Worm (Caenorhabditis elegans) whole organism, dauer: Measurements from ENCODE around the gene coq-2.

Experiments
- unc-62 ChIP-seq: sonication (generic microtip); optimal IDR thresholded peaks from 2 replicates; lab custom pipeline; 2017; ENCODE audit warnings: missing biosample characterization, missing genetic modification reagents, missing genetic modification characterization

Gene coq-2

DNA sequence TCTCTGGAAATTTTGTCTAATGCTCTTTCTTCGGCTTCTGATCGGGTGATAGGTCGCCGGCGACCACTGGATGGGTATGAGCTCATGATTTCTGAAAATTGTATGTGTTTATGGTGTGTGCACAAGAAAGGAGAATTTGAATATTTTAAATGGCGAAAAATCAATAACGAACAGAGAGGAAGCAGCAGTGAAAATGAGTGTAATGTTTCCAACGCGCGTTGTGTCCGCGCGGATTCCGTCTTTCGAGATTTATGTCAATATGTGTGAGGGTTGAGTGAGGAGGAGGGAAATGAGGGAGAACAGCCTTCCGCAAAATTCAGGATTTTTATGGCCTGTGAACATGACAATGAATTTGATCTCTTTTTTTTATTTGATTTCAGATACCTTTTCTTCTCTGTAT, 7.0 kb upstream of the coq-2 start, which contains the start of gene flap-1:
flap-1 (minus strand) TSS at position 101 of the 400 bp plus-strand sequence.
- no peak for TF ChIP-seq unc-62 (GFP tag; lab: Kevin White, UChicago)

DNA sequence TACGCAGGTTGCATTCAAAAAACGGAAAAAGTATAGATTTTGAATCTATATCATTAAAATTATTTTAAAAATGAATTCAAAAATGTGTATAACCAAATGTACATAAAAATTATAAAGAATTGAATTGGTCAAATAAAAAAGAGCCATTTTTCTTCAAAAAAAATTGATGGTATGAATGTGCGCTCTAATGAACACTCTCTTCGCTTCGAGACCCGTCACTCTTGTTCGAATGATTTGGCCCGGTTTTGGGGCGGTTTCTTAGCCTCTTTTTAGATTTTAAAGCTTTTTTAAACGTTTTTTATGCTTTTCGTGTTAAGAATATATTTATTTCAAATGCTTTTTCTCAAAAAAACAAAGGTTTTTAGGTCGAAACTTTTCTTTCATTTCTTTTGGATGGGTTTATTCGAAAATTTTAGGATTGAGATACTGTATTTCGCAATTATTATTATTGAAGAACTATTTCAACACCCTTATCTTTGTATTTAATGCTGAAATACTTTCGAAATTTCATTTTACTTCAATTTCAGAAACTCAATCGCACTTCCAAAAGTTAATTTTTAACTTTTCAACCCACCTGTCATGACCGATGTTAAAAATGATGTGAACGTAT, 6.1 kb upstream of the coq-2 start, which contains the start of gene inf-1:
inf-1 (plus strand) TSS at position 577 of the 610 bp plus-strand sequence.
- no peak for TF ChIP-seq unc-62 (GFP tag; lab: Kevin White, UChicago)

DNA sequence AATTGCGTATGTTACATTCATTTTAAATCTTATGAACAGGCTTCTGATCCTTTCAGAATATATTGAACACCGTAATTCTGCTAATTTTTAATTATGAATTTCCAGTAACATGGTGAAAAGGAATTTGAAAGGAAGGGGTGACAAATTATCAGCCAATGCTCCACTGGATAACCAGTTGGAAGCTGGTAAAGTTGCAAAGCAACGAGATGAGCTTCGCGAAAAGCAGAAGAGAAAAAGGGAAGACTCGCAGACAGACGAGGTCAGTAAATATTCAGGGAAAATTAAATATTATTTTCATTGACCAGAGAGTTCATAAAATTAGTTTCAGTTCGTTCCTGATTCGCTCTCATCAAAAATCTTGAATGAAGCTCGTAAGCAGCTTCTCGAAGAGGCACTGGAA, 3.9 kb upstream of the coq-2 start, which contains the start of gene byn-1:
byn-1 (plus strand) TSS at position 106 of the 400 bp plus-strand sequence.
- TF ChIP-seq unc-62 (GFP tag; lab: Kevin White, UChicago) = no peak

DNA sequence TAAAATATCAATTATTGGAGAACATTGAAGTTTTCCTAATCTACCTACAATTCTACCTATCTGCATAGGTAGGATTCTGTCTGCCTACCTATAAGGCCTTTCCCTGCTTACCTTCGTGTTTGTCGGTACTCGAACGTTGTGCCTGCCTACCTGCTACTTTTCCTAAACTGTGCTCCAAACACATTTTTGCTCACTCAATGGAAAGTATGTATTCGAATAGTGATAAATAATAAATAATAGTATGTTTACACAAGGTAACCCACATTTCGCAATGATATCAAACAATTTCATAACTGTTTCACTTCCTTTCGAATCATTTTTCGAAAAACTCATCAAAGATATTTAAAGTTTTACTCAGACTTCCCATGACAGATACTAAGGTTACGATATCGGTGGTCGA, 3.8 kb downstream of the coq-2 start, which contains the start of gene F57B9.3:
F57B9.3 (plus strand) TSS at position 301 of the 400 bp plus-strand sequence.
- TF ChIP-seq unc-62 (GFP tag; lab: Kevin White, UChicago) = no peak

DNA sequence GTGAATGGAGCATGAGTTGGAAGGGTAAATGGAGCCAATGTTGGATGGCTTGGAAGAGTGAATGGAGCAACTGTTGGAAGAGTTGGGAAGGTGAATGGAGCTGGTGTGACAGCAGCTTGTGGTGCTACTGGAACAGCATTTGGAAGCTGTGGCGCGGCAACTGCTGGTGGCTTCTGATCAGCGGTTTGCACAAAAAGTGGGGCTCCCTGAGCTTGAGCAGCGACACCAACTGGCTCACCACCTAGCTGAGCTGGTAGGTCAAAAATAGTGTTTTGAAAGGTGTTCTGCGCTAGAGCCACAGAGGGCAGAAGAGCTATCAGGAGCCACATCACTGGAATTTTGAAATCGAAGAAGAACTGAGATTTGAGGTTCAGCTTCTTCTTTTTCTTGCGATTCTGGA, 9.6 kb downstream of the coq-2 start:
- TF ChIP-seq unc-62 (GFP tag; lab: Kevin White, UChicago) = no peak

DNA sequence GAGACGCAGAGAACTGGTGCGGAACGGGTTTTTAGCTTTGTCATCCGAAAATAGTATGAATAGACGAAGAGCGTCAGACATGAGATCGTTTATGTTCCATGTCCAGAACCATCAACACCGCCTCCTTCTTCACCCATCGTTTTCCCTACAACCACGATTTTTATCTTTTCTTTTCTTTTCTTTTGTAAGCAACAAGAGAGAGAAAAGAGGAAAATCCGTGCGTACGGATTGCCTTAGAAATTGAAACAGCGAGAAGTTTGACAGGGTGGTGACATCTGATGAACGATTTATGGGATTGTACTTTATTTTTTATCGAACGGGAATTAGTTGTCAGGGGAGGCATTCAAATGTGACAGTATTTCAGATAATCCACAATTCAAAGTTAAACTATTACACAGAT, 10.0 kb downstream of the coq-2 start, which contains the start of gene abu-13:
abu-13 (minus strand) TSS at position 152 of the 400 bp plus-strand sequence.
- no peak for TF ChIP-seq unc-62 (GFP tag; lab: Kevin White, UChicago)

DNA sequence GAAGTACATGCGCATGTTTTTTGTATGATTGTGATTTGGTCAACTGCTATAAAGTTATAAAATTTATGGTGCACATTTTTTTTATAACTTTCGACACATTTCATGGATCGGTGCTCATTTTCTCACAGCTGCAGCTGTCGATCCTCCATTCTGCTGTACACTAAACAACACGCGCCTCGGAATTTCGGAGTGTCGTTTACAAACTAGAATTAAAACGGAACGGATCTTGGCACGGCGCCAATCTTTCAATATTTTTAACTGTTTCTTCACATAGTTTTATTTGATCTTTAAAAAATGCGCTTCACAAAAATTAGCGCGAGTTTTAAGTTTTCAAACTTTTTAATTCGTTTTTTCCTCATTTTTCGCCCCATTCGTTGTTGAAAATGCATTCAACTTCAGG, 10.6 kb downstream of the coq-2 start, which contains the start of gene let-711:
let-711 (plus strand) TSS at position 337 of the 400 bp plus-strand sequence.
- no peak for TF ChIP-seq unc-62 (GFP tag; lab: Kevin White, UChicago)

DNA sequence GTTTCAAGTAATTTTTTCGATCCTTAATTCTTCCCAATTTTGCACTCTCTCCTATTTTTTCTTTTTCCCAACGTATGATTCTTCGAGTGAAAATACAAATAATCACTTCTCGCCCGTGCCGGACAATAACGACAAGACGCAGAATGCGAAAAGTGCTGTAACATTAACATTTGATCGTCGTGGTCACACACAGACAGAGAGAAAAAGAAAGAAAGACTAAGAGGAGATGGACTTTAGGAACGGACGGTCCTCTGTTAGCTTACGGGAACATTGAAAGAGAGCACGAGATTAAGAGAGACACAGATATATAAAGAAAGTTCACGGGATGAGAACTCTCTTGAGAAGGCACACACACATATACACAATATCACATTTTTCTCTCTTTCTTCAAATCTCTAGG, 12.1 kb downstream of the coq-2 start:
- TF ChIP-seq unc-62 (GFP tag; lab: Kevin White, UChicago) = no peak

DNA sequence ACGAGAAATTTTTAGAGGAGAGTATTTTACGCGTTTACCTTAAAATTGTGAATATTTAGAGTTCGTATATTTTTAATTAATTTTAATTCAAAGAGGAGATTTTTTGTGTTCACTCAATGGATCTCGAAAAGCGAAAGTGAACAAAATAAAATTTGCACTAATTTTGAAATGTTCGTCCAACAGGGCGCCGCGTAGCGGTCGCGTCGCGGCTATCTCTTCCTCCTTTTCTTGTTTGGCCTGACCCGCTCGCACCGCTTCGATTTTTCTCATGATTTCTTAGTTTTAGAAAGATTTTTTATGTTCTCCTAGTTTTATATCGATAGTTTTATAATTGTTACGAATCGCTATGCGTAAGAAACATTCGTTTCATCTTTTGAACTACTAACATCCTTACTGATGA, 15.7 kb downstream of the coq-2 start:
- no peak for TF ChIP-seq unc-62 (GFP tag; lab: Kevin White, UChicago)

DNA sequence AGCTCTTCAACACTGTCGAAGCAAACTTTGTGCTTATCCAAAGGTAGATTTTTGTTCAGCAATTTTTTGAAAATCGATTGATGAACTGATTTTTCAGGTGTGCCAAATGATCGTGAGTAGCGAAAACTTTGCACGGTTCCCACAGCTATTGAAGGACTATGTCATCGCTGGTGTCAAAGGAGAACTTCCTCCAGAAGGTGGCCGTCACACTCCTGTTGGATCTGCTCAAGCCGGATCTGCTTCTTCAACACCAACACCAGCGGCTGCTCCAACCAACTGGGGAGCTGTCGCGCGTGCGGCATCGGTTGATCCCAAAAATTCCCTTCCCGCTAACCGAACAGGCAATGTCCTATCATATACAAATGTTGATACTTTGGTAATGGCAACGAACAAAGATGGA, 17.6 kb downstream of the coq-2 start:
- no peak for TF ChIP-seq unc-62 (GFP tag; lab: Kevin White, UChicago)

DNA sequence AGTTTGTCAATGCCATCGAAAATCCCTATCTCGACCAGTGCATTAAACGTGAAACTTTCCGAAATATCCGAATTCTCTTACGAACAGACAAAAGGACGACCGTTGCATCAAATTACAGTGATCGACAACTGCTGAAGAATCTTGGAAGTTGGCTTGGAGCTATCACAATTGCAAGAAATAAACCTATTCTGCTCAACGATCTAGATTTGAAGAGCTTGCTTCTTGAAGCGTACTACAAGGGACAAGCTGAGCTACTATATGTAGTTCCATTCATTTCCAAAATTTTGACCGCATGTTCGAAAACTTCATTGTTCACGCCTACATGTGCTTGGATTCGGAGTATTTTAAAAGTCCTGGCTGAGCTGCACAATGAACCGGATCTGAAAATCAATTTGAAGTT, 18.2 kb downstream of the coq-2 start:
- TF ChIP-seq unc-62 (GFP tag; lab: Kevin White, UChicago) = no peak

DNA sequence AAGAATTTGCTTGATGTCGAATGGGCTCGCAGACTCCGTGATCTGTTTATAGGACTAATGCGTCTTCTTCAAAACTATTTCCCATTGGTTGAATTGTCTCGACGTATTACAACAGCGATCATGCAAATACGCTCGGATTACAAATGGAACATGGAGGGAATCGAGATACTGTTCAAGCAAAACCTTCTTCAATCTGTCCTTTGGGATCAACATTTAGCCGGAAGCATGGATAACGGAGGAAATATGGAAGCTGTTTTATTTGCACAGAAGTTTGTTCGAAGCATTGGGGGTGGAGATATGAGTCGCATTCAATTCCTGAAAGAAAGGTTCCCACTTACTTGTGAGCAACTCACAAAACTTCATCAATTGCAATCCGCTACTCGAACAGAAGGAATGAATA, 20.0 kb downstream of the coq-2 start:
- TF ChIP-seq unc-62 (GFP tag; lab: Kevin White, UChicago) = no peak

DNA sequence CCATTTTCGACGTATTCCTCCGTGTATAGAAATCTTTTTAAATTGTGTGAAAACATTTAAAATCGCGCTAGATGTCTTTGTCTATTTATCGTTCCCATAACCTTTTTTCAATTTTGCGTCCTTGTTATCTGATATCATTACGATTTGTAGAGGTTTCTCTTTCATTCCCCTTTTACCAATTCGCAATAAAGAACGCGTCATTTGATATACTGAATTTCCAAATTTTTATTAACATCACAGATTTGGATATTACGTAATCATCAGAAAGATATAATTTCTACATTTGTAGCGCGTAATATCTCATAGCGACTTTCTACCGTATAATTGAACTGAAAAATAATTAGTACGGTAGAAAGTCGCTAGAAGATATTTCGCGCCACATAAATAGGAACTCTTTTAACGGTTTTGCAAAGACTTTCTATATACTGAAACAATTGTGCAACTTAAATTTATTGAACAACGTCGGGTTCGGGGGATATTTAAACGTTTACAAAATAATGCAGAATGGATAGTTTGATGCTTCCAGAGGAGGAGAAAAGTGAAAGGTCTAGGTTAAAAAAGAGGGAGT, 23.0 kb downstream of the coq-2 start:
- no peak for TF ChIP-seq unc-62 (GFP tag; lab: Kevin White, UChicago)

DNA sequence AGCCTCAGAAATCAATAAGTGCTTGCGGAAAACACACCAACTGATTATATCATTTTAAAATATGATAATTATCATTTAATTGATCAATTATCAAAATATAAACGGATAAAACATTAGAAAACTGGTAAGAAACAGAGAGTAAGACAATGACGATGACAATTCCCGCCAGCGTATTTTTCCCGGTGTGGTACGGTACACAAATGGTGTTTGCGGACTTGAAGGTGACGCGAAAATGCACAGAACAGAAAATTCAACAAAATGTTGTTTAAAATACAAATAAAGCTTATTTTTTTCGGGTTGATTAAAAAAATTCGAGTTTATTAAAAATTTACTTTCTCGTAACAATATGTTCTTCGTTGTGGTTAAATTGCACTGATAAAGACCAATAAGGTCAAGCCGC, 25.4 kb downstream of the coq-2 start:
- no peak for TF ChIP-seq unc-62 (GFP tag; lab: Kevin White, UChicago)

DNA sequence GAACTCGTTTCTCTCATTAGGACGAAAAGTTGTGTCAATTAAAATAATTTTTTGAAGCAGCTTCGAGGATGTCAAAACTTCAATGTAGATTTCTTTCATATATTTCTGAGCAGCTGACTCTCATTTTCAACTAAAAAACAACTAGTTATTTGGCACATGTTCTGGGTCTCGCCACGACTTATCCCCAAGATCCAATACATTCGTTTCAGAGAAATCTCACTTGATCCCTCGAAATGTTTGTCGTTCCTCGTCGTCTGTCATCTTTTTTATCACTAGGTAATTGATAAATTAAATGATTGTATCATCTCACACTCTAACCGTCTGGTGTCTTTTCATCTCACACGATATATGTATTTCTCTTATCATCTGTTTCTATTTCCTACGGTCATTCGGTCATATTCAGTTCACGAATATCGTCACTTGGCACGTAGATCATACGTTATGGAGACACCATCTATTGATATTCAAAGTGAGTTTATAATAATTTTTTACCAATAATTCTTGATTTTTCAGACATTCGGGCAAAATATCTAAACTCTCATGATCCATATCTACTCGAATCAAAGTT, 26.3 kb downstream of the coq-2 start, which contains the start of the genes rpn-6.1 and F57B9.1:
rpn-6.1 (minus strand) TSS at position 65 of the 568 bp plus-strand sequence.
F57B9.1 (plus strand) TSS at position 154 of the 568 bp plus-strand sequence.
- no peak for TF ChIP-seq unc-62 (GFP tag; lab: Kevin White, UChicago)

DNA sequence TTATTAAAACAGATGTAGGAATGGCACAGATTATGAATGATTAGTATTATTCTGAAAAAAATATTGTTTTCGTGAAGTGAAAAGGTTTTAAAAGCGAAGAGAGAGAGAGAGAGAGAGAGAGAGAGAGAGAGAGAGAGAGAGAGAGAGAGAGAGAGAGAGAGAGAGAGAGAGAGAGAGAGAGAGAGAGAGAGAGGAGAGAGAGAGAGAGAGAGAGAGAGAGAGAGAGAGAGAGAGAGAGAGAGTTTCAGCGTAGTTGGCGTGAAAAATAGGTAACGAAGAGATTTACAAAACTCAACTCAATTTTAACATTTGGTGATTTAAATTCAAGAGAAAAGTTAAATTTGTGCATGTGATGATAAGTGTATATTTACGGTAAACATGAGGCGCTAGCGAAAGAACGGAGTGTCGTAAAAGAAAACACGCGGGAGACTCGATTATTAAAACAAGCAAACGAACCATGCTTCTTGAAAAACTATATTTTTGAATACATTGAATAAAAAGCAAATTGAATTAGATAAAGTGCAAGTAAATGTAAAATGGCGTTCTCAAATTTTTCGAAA, 32.4 kb downstream of the coq-2 start, which contains the start of gene panl-2:
panl-2 (minus strand) TSS at position 51 of the 560 bp plus-strand sequence.
- no peak for TF ChIP-seq unc-62 (GFP tag; lab: Kevin White, UChicago)
